Worm (Caenorhabditis elegans) whole organism, midembryonic: ENCODE results near the gene B0524.5.
A peak's percentile ranks its signal among the peaks of the same experiment; 100 is the strongest.

ENCODE experiments used
- flt-1 ChIP-seq: fragments of 200-800 bp; sonication (Bioruptor generic); IDR thresholded peaks from 2 replicates; pipeline ENCODE4 v1.3.6; 2022; ENCODE audit warnings: missing genetic modification characterization, missing compliant biosample characterization
- med-1 ChIP-seq: sonication (generic microtip); optimal IDR thresholded peaks from 2 replicates; lab custom pipeline; 2017; ENCODE audit warnings: missing genetic modification characterization, mild to moderate bottlenecking, missing compliant biosample characterization, antibody characterized with exemption, missing genetic modification reagents; ENCODE audit not compliant: insufficient read depth
- ref-1 ChIP-seq: fragments of 200-800 bp; sonication (Bioruptor generic); conservative IDR thresholded peaks from 2 replicates; pipeline ENCODE4 v1.3.6; 2022; ENCODE audit warnings: missing genetic modification reagents, missing genetic modification characterization, missing compliant biosample characterization
- ztf-29 ChIP-seq: fragments of 200-800 bp; sonication (Bioruptor generic); IDR thresholded peaks from 2 replicates; pipeline ENCODE4 v1.3.6; 2022; ENCODE audit warnings: missing genetic modification reagents, missing genetic modification characterization, missing compliant biosample characterization

- TF ChIP-seq med-1: no peak
- no peak for TF ChIP-seq ref-1 (GFP tag; lab: Robert Waterston, UW)
- peak; percentile 75 for TF ChIP-seq flt-1 (GFP tag; lab: Robert Waterston, UW)
- peak; percentile 87 for TF ChIP-seq ztf-29
Observed at ce11 chrIII:1925048-1925537, 31.4 kb upstream of the B0524.5 start.
